Comparison of ENCODE assay signal across 1 fruit fly cellular context in the genomic region with DNA sequence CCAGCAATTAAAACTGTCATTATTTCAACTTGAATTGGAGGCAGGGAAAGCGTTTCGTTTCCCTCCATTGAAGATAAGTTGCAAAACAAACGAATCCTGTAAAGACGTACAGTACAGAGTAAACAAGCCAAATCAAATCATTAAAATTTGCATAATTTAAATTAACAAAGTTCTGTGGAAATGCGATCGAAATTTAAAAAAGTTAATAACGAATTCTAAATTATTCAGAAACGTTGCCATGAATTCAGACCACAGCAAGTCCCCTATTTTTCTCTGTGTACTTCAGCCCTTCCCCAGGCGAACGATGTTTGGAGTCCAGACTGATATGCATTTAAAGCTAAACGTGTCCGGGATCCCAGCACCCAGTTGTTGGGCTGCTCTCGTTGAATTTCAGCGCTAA.
TF ChIP-seq lines count a peak whose summit lies in the region.

No protein-coding gene starts in this region.

TF ChIP-seq in whole organism, prepupa, 60 proteins besides CTCF, POLR2A, EP300 and RAD21 (continued from another document):
- peak; percentile 9 for TF ChIP-seq Sox14 (GFP tag; optimal IDR thresholded peaks at IDR 0.05; lab: Kevin White, UChicago)
- no peak for TF ChIP-seq Hr38 (GFP tag; optimal IDR thresholded peaks at IDR 0.05; lab: Kevin White, UChicago)
- peak; percentile 44 for TF ChIP-seq CG3919 (GFP tag; optimal IDR thresholded peaks at IDR 0.05; lab: Kevin White, UChicago)
- TF ChIP-seq Sox102F (GFP tag; optimal IDR thresholded peaks at IDR 0.05; lab: Kevin White, UChicago): peak; percentile 59
- no peak for TF ChIP-seq CG15336 (GFP tag; IDR thresholded peaks at IDR 0.05; lab: Robert Waterston, UW)
- TF ChIP-seq CG6163 (GFP tag; IDR thresholded peaks at IDR 0.05; lab: Robert Waterston, UW): peak; percentile 25; the same call in 1 of the 3 replicates
- peak; percentile 33 for TF ChIP-seq acj6 (GFP tag; optimal IDR thresholded peaks at IDR 0.05; lab: Kevin White, UChicago)
